Fruit fly (Drosophila melanogaster): Measurements from ENCODE around the gene mRRF2.

- TF ChIP-seq CG4318 (GFP tag; optimal IDR thresholded peaks at IDR 0.05), result no peak
- peak; percentile 37 for TF ChIP-seq vri (GFP tag; optimal IDR thresholded peaks at IDR 0.05)
- TF ChIP-seq CG34406 (GFP tag; optimal IDR thresholded peaks at IDR 0.05), result no peak
Measured at dm6 chr3R:22635684-22636566, 22.4 kb downstream of the mRRF2 start.
